Fruit fly (Drosophila melanogaster) whole organism, pupa: ENCODE measurements around the gene Gr98b.

Source experiments
- CG12605 ChIP-seq: fragments of 200-800 bp; sonication (Bioruptor generic); IDR thresholded peaks from 2 replicates; pipeline ENCODE4 v1.3.6; 2022; ENCODE audit warnings: missing biosample characterization, missing genetic modification characterization
- CG13204 ChIP-seq: fragments of 200-800 bp; sonication (Bioruptor generic); optimal IDR thresholded peaks from 2 replicates; lab custom pipeline; 2018; ENCODE audit warnings: missing biosample characterization, mild to moderate bottlenecking, missing genetic modification characterization, moderate library complexity
- CG4496 ChIP-seq: fragments of 200-800 bp; sonication (Bioruptor generic); IDR thresholded peaks from 3 replicates; pipeline ENCODE4 v1.3.6; 2022; ENCODE audit warnings: missing biosample characterization, missing genetic modification characterization
- CG9948 ChIP-seq: fragments of 200-800 bp; sonication (Bioruptor generic); optimal IDR thresholded peaks from 2 replicates; lab custom pipeline; 2018; ENCODE audit warnings: missing biosample characterization, mild to moderate bottlenecking, missing genetic modification characterization, moderate library complexity
- Ets98B ChIP-seq: fragments of 200-800 bp; sonication (Bioruptor generic); IDR thresholded peaks from 2 replicates; pipeline ENCODE4 v1.3.6; 2022; ENCODE audit warnings: missing biosample characterization, missing genetic modification characterization

DNA sequence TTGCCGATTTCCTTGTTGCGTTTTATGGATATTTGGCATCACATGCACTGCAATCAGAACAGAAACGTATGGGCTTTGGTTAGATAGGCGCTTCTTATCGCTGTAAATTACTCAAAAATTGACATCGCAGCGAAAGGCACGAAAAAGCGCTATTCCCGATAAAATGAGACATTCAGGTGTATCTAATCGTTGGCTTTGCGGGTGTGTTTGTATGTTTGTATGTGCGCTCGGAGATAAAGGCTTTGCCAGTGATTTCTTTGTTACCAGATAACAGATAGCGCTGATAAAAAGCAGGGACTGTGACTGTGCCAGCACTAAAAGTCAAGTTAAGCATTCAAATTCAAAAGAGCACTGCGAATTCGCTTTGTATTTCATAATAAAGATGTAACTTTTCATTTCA lies 26.2 kb downstream of the Gr98b start:
- no peak for TF ChIP-seq Ets98B
- TF ChIP-seq CG12605 = no peak
- no peak for TF ChIP-seq CG13204 (GFP tag; lab: Kevin White, UChicago)
- no peak for TF ChIP-seq CG4496 (GFP tag; lab: Robert Waterston, UW)
- TF ChIP-seq CG9948 (tag; lab: Kevin White, UChicago) = no peak
